Worm (Caenorhabditis elegans) whole organism, L4 larva: ENCODE measurements around the gene madf-11.

Source experiments
- D1046.2 ChIP-seq: fragments of 200-800 bp; sonication (Bioruptor generic); IDR thresholded peaks from 2 replicates; pipeline ENCODE4 v1.3.6; 2022; ENCODE audit warnings: missing genetic modification characterization, missing compliant biosample characterization
- F10B5.3 ChIP-seq: sonication (generic microtip); optimal IDR thresholded peaks from 2 replicates; lab custom pipeline; 2016; ENCODE audit warnings: mild to moderate bottlenecking, missing genetic modification characterization, missing compliant biosample characterization
- F26F4.8 ChIP-seq: fragments of 200-800 bp; sonication (Bioruptor generic); conservative IDR thresholded peaks from 2 replicates; pipeline ENCODE4 v1.3.6; 2022; ENCODE audit warnings: missing genetic modification characterization, missing compliant biosample characterization
- F49E8.2 ChIP-seq: sonication (generic microtip); optimal IDR thresholded peaks from 2 replicates; lab custom pipeline; 2016; ENCODE audit warnings: missing compliant biosample characterization, mild to moderate bottlenecking, missing genetic modification characterization, borderline replicate concordance
- T20F7.1 ChIP-seq: fragments of 200-800 bp; sonication (Bioruptor generic); optimal IDR thresholded peaks from 2 replicates; lab custom pipeline; 2018; ENCODE audit warnings: mild to moderate bottlenecking, missing genetic modification characterization, missing compliant biosample characterization
- T26A8.4 ChIP-seq: fragments of 200-800 bp; sonication (Bioruptor generic); IDR thresholded peaks from 2 replicates; pipeline ENCODE4 v1.3.6; 2022; ENCODE audit warnings: missing genetic modification characterization, missing compliant biosample characterization
- Y75B8A.6 ChIP-seq: fragments of 200-800 bp; sonication (Bioruptor generic); IDR thresholded peaks from 2 replicates; pipeline ENCODE4 v1.3.6; 2022; ENCODE audit warnings: missing genetic modification reagents, missing genetic modification characterization, missing compliant biosample characterization
- aha-1 ChIP-seq: fragments of 150-350 bp; peaks from one replicate; lab custom pipeline; 2014; ENCODE audit warnings: missing biosample characterization, missing genetic modification characterization
- aly-2 ChIP-seq: sonication (generic microtip); optimal IDR thresholded peaks from 2 replicates; lab custom pipeline; 2018; ENCODE audit warnings: missing biosample characterization, missing genetic modification characterization
- arid-1 ChIP-seq: fragments of 200-800 bp; sonication (Bioruptor generic); conservative IDR thresholded peaks from 2 replicates; pipeline ENCODE4 v1.3.6; 2022; ENCODE audit warnings: missing genetic modification reagents, missing genetic modification characterization, missing compliant biosample characterization
- ceh-28 ChIP-seq: fragments of 150-350 bp; optimal IDR thresholded peaks from 2 replicates; lab custom pipeline; 2014; ENCODE audit warnings: missing biosample characterization, missing genetic modification reagents, missing genetic modification characterization
- ceh-32 ChIP-seq: sonication (generic microtip); optimal IDR thresholded peaks from 2 replicates; lab custom pipeline; 2016; ENCODE audit warnings: mild to moderate bottlenecking, missing genetic modification characterization, missing compliant biosample characterization; ENCODE audit not compliant: poor library complexity
- ceh-62 ChIP-seq: sonication (generic microtip); optimal IDR thresholded peaks from 2 replicates; lab custom pipeline; 2017; ENCODE audit warnings: missing biosample characterization, missing genetic modification characterization
- ceh-82 ChIP-seq: sonication (generic microtip); optimal IDR thresholded peaks from 2 replicates; lab custom pipeline; 2017; ENCODE audit warnings: missing biosample characterization, missing genetic modification characterization
- ces-1 ChIP-seq: fragments of 150-350 bp; sonication (generic microtip); optimal IDR thresholded peaks from 4 replicates; lab custom pipeline; 2014; ENCODE audit warnings: missing biosample characterization, missing genetic modification reagents, missing genetic modification characterization
- cey-2 ChIP-seq: sonication (generic microtip); optimal IDR thresholded peaks from 3 replicates; lab custom pipeline; 2017; ENCODE audit warnings: missing genetic modification characterization, mild to moderate bottlenecking, missing compliant biosample characterization, antibody characterized with exemption, borderline replicate concordance; ENCODE audit not compliant: insufficient read depth
- ctbp-1 ChIP-seq: fragments of 200-800 bp; sonication (Bioruptor generic); IDR thresholded peaks from 2 replicates; pipeline ENCODE4 v1.3.6; 2022; ENCODE audit warnings: missing genetic modification reagents, missing genetic modification characterization, missing compliant biosample characterization
- daf-12 ChIP-seq: fragments of 150-350 bp; optimal IDR thresholded peaks from 2 replicates; lab custom pipeline; 2014; ENCODE audit warnings: missing biosample characterization, missing genetic modification reagents, missing genetic modification characterization
- dmd-6 ChIP-seq: fragments of 200-800 bp; sonication (Bioruptor generic); IDR thresholded peaks from 2 replicates; pipeline ENCODE4 v1.3.6; 2022; ENCODE audit warnings: missing genetic modification reagents, missing genetic modification characterization, missing compliant biosample characterization
- duxl-1 ChIP-seq: sonication (generic microtip); optimal IDR thresholded peaks from 2 replicates; lab custom pipeline; 2016; ENCODE audit warnings: mild to moderate bottlenecking, missing genetic modification characterization, moderate library complexity, missing compliant biosample characterization; ENCODE audit not compliant: poor library complexity
- dve-1 ChIP-seq: sonication (generic microtip); optimal IDR thresholded peaks from 2 replicates; lab custom pipeline; 2017; ENCODE audit warnings: antibody characterized with exemption, mild to moderate bottlenecking, missing genetic modification characterization, missing compliant biosample characterization; ENCODE audit not compliant: insufficient read depth
- egl-43 ChIP-seq: fragments of 200-800 bp; sonication (Bioruptor generic); IDR thresholded peaks from 2 replicates; pipeline ENCODE4 v1.3.6; 2022; ENCODE audit warnings: missing genetic modification reagents, missing genetic modification characterization, missing compliant biosample characterization
- lin-1 ChIP-seq: fragments of 200-800 bp; sonication (Bioruptor generic); IDR thresholded peaks from 2 replicates; pipeline ENCODE4 v1.3.6; 2022; ENCODE audit warnings: missing genetic modification reagents, missing genetic modification characterization, missing compliant biosample characterization
- lin-15B ChIP-seq: fragments of 150-350 bp; sonication (generic microtip); optimal IDR thresholded peaks from 3 replicates; lab custom pipeline; 2014; ENCODE audit warnings: missing biosample characterization, missing genetic modification characterization
- lin-29 ChIP-seq: fragments of 200-800 bp; sonication (Bioruptor generic); IDR thresholded peaks from 2 replicates; pipeline ENCODE4 v1.3.6; 2022; ENCODE audit warnings: missing genetic modification reagents, missing genetic modification characterization, missing compliant biosample characterization
- lin-38 ChIP-seq: fragments of 200-800 bp; sonication (Bioruptor generic); IDR thresholded peaks from 2 replicates; pipeline ENCODE4 v1.3.6; 2022; ENCODE audit warnings: missing genetic modification reagents, missing genetic modification characterization, missing compliant biosample characterization
- mep-1 ChIP-seq: fragments of 150-350 bp; sonication (generic microtip); optimal IDR thresholded peaks from 3 replicates; lab custom pipeline; 2014; ENCODE audit warnings: missing biosample characterization, missing genetic modification characterization
- mxl-3 ChIP-seq: fragments of 200-800 bp; sonication (Bioruptor generic); optimal IDR thresholded peaks from 2 replicates; lab custom pipeline; 2018; ENCODE audit warnings: mild to moderate bottlenecking, missing genetic modification characterization, missing compliant biosample characterization
- nhr-10 ChIP-seq: fragments of 150-350 bp; optimal IDR thresholded peaks from 2 replicates; lab custom pipeline; 2014; ENCODE audit warnings: missing biosample characterization, missing genetic modification characterization
- nhr-111 ChIP-seq: fragments of 200-800 bp; sonication (Bioruptor generic); optimal IDR thresholded peaks from 2 replicates; lab custom pipeline; 2018; ENCODE audit warnings: mild to moderate bottlenecking, missing genetic modification characterization, missing compliant biosample characterization
- nhr-25 ChIP-seq: sonication (generic microtip); optimal IDR thresholded peaks from 2 replicates; lab custom pipeline; 2017; ENCODE audit warnings: missing genetic modification characterization, mild to moderate bottlenecking, missing compliant biosample characterization, antibody characterized with exemption, moderate library complexity, borderline replicate concordance; ENCODE audit not compliant: insufficient read depth
- nhr-42 ChIP-seq: fragments of 200-800 bp; sonication (Bioruptor generic); IDR thresholded peaks from 2 replicates; pipeline ENCODE4 v1.3.6; 2022; ENCODE audit warnings: missing genetic modification characterization, missing compliant biosample characterization
- nhr-48 ChIP-seq: sonication (generic microtip); optimal IDR thresholded peaks from 2 replicates; lab custom pipeline; 2016; ENCODE audit warnings: mild to moderate bottlenecking, missing genetic modification characterization, missing compliant biosample characterization
- nhr-77 ChIP-seq: fragments of 150-350 bp; optimal IDR thresholded peaks from 2 replicates; lab custom pipeline; 2014; ENCODE audit warnings: missing biosample characterization, missing genetic modification characterization
- pqm-1 ChIP-seq: sonication (generic microtip); optimal IDR thresholded peaks from 2 replicates; lab custom pipeline; 2017; ENCODE audit warnings: missing biosample characterization, missing genetic modification characterization
- snpc-4 ChIP-seq: fragments of 150-350 bp; optimal IDR thresholded peaks from 2 replicates; lab custom pipeline; 2014; ENCODE audit warnings: missing biosample characterization, missing genetic modification characterization
- spr-1 ChIP-seq: sonication (generic microtip); optimal IDR thresholded peaks from 2 replicates; lab custom pipeline; 2016; ENCODE audit warnings: mild to moderate bottlenecking, missing genetic modification characterization, missing compliant biosample characterization
- spr-3 ChIP-seq: fragments of 200-800 bp; sonication (Bioruptor generic); optimal IDR thresholded peaks from 2 replicates; lab custom pipeline; 2018; ENCODE audit warnings: mild to moderate bottlenecking, missing genetic modification characterization, missing compliant biosample characterization
- vab-7 ChIP-seq: fragments of 200-800 bp; sonication (Bioruptor generic); IDR thresholded peaks from 2 replicates; pipeline ENCODE4 v1.3.6; 2022; ENCODE audit warnings: missing genetic modification reagents, missing genetic modification characterization, missing compliant biosample characterization
- zag-1 ChIP-seq: fragments of 150-350 bp; optimal IDR thresholded peaks from 2 replicates; lab custom pipeline; 2014; ENCODE audit warnings: missing biosample characterization, missing genetic modification characterization
- zfp-2 ChIP-seq: sonication (generic microtip); optimal IDR thresholded peaks from 2 replicates; lab custom pipeline; 2016; ENCODE audit warnings: mild to moderate bottlenecking, missing genetic modification characterization, missing compliant biosample characterization
- zfp-3 ChIP-seq: fragments of 200-800 bp; sonication (Bioruptor generic); conservative IDR thresholded peaks from 2 replicates; pipeline ENCODE4 v1.3.6; 2022; ENCODE audit warnings: missing genetic modification reagents, missing genetic modification characterization, missing compliant biosample characterization
- zip-11 ChIP-seq: fragments of 200-800 bp; sonication (Bioruptor generic); IDR thresholded peaks from 2 replicates; pipeline ENCODE4 v1.3.6; 2022; ENCODE audit warnings: missing genetic modification characterization, missing compliant biosample characterization
- ztf-7 ChIP-seq: fragments of 150-350 bp; optimal IDR thresholded peaks from 2 replicates; lab custom pipeline; 2014; ENCODE audit warnings: missing biosample characterization, missing genetic modification characterization

The madf-11 gene

DNA sequence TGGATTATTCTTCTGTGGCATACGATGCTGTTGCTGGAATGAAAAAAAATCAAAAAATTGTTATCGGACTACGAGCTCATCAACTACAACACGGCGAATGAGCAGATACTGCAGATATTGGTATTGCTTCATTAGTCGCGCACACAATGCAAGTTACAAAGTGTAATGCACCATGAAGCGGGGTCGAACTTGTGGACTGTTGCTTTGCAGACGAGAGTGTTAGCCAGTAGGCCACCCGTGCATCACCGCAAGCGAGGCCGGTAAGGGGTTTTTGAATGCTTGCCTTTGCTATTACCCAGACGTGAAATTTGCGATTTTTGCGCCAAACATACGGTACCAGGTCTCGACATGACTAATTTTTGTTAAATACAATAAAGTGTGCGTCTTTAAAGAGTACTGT is 1.3 kb downstream of the madf-11 start (continued):
- TF ChIP-seq lin-38 (GFP tag; lab: Robert Waterston, UW) (peak; percentile 87), ztf-7 (tag; lab: Kevin White, UChicago) (peak; percentile 79), ctbp-1 (peak; percentile 85), D1046.2 (peak; percentile 82; the same call in 1 of the 2 replicates), zfp-3 (GFP tag; lab: Robert Waterston, UW) (0 out of 2 replicates have a peak, but pooled peaks have one; percentile 62), mxl-3 (GFP tag; lab: Kevin White, UChicago) (peak; percentile 79), aly-2 (tag; lab: Kevin White, UChicago) (peak; percentile 34), duxl-1 (peak; percentile 91), pqm-1 (tag; lab: Kevin White, UChicago) (no peak), spr-3 (peak; percentile 54), ceh-28 (tag; lab: Kevin White, UChicago) (no peak), zag-1 (tag; lab: Kevin White, UChicago) (no peak), dmd-6 (peak; percentile 68), ces-1 (no peak), aha-1 (tag; lab: Kevin White, UChicago) (peak; percentile 82), ceh-62 (tag; lab: Kevin White, UChicago) (no peak), nhr-111 (GFP tag; lab: Kevin White, UChicago) (peak; percentile 83)

DNA sequence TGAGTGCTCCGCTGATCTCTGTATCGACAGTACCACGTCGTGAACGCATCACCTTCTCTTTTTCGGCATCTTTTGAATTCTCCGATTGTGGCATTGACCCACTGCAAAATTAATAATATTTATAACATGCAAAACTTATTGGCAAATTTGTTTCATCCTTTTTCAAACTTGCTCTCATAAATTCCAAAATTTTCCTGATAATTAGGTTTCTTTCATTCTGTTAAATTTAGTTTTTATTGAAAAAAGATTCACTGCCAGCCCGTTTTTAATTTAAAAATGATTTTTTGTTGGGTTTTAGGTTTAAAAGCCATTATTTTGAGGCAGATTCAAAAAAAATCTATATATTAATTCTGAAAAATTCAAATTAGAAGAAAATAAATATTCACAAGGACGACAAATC is 3.3 kb downstream of the madf-11 start, which contains the start of gene wdr-37:
Gene wdr-37 (minus strand): TSS at position 101 of the 400 bp plus-strand sequence.
- TF ChIP-seq ctbp-1 (no peak), mep-1 (tag; lab: Kevin White, UChicago) (peak; percentile 12)

DNA sequence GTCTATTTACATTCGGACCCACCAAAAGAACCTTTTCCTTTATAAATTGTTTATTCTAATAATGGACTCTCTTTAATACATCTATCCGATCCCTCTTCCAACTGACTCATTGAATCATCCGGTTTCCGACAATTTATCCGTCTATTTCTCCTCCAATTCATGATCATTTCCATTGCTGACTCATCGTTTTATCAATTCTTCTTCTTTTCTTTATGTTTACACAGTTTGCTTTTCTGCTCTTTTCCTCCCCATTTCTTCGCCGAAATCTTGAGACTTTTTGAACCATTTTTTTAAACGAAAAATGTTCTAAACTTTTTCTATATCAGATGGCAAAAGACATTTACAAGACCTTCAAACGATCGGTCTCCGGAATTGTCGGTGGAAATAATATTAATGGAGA is 7.8 kb downstream of the madf-11 start, which contains the start of gene ced-6:
Gene ced-6 (plus strand): TSS at position 327 of the 400 bp plus-strand sequence.
- TF ChIP-seq lin-15B (tag; lab: Kevin White, UChicago) (no peak), zfp-2 (tag; lab: Kevin White, UChicago) (no peak), aha-1 (tag; lab: Kevin White, UChicago) (peak; percentile 81), snpc-4 (tag; lab: Kevin White, UChicago) (no peak), dve-1 (tag; lab: Kevin White, UChicago) (peak; percentile 9), ceh-82 (tag; lab: Kevin White, UChicago) (no peak), lin-1 (GFP tag; lab: Robert Waterston, UW) (no peak), vab-7 (GFP tag; lab: Robert Waterston, UW) (no peak), nhr-48 (tag; lab: Kevin White, UChicago) (no peak), T20F7.1 (GFP tag; lab: Kevin White, UChicago) (no peak), F49E8.2 (tag; lab: Kevin White, UChicago) (no peak), aly-2 (tag; lab: Kevin White, UChicago) (no peak)

- TF ChIP-seq egl-43: no peak
- TF ChIP-seq ceh-32 (tag; lab: Kevin White, UChicago): no peak
- no peak for TF ChIP-seq F26F4.8 (GFP tag; lab: Robert Waterston, UW)
- no peak for TF ChIP-seq F10B5.3
- TF ChIP-seq cey-2: no peak
- peak; percentile 32 for TF ChIP-seq lin-38 (GFP tag; lab: Robert Waterston, UW)
- peak; percentile 76 for TF ChIP-seq nhr-25 (tag; lab: Kevin White, UChicago)
- no peak for TF ChIP-seq Y75B8A.6
- no peak for TF ChIP-seq spr-3
- TF ChIP-seq arid-1 (GFP tag; lab: Robert Waterston, UW): 0 out of 2 replicates have a peak, but pooled peaks have one; percentile 26
- TF ChIP-seq mxl-3 (GFP tag; lab: Kevin White, UChicago): peak; percentile 43
- TF ChIP-seq F49E8.2 (tag; lab: Kevin White, UChicago): no peak
- no peak for TF ChIP-seq nhr-42 (GFP tag; lab: Robert Waterston, UW)
- no peak for TF ChIP-seq zag-1 (tag; lab: Kevin White, UChicago)
- TF ChIP-seq lin-29 (GFP tag; lab: Robert Waterston, UW): no peak
- TF ChIP-seq T20F7.1 (GFP tag; lab: Kevin White, UChicago): no peak
- no peak for TF ChIP-seq spr-1 (tag; lab: Kevin White, UChicago)
- TF ChIP-seq zip-11 (GFP tag; lab: Robert Waterston, UW): no peak
- TF ChIP-seq nhr-10 (tag; lab: Kevin White, UChicago): no peak
- TF ChIP-seq T26A8.4 (GFP tag; lab: Robert Waterston, UW): no peak
- TF ChIP-seq aly-2 (tag; lab: Kevin White, UChicago): no peak
- TF ChIP-seq nhr-77 (tag; lab: Kevin White, UChicago): no peak
- TF ChIP-seq ceh-82 (tag; lab: Kevin White, UChicago): no peak
- TF ChIP-seq daf-12 (tag; lab: Kevin White, UChicago): no peak
- no peak for TF ChIP-seq D1046.2
Observed at ce11 chrIII:5594350-5594749, 8.9 kb downstream of the madf-11 start.
